Worm (Caenorhabditis elegans) whole organism, late embryonic: ENCODE measurements around the gene asp-4.

Source experiments
- ahr-1 ChIP-seq: sonication (generic microtip); optimal IDR thresholded peaks from 2 replicates; lab custom pipeline; 2016; ENCODE audit warnings: missing genetic modification characterization, missing compliant biosample characterization
- ama-1 ChIP-seq: fragments of 150-350 bp; optimal IDR thresholded peaks from 2 replicates; lab custom pipeline; 2014
- ceh-19 ChIP-seq: fragments of 200-800 bp; sonication (Bioruptor generic); optimal IDR thresholded peaks from 2 replicates; lab custom pipeline; 2018; ENCODE audit warnings: mild to moderate bottlenecking, missing genetic modification characterization, missing compliant biosample characterization
- ceh-30 ChIP-seq: fragments of 150-350 bp; optimal IDR thresholded peaks from 2 replicates; lab custom pipeline; 2014; ENCODE audit warnings: missing biosample characterization, missing genetic modification characterization
- fkh-10 ChIP-seq: fragments of 150-350 bp; optimal IDR thresholded peaks from 2 replicates; lab custom pipeline; 2014; ENCODE audit warnings: missing biosample characterization, missing genetic modification reagents, missing genetic modification characterization
- hlh-30 ChIP-seq: sonication (generic microtip); optimal IDR thresholded peaks from 2 replicates; lab custom pipeline; 2017; ENCODE audit warnings: antibody characterized with exemption, missing genetic modification characterization, missing compliant biosample characterization; ENCODE audit not compliant: insufficient read depth
- nfya-1 ChIP-seq: sonication (generic microtip); optimal IDR thresholded peaks from 2 replicates; lab custom pipeline; 2017; ENCODE audit warnings: missing genetic modification characterization, mild to moderate bottlenecking, missing compliant biosample characterization, antibody characterized with exemption, moderate library complexity
- nhr-11 ChIP-seq: fragments of 150-350 bp; optimal IDR thresholded peaks from 2 replicates; lab custom pipeline; 2014; ENCODE audit warnings: missing biosample characterization, missing genetic modification characterization
- rnt-1 ChIP-seq: sonication (generic microtip); optimal IDR thresholded peaks from 2 replicates; lab custom pipeline; 2016; ENCODE audit warnings: missing genetic modification characterization, missing compliant biosample characterization
- tbx-2 ChIP-seq: sonication (generic microtip); optimal IDR thresholded peaks from 2 replicates; lab custom pipeline; 2016; ENCODE audit warnings: missing genetic modification characterization, missing compliant biosample characterization
- unc-42 ChIP-seq: sonication (generic microtip); optimal IDR thresholded peaks from 2 replicates; lab custom pipeline; 2016; ENCODE audit warnings: missing genotype, missing genetic modification characterization, missing compliant biosample characterization
- unc-55 ChIP-seq: sonication (generic microtip); optimal IDR thresholded peaks from 2 replicates; lab custom pipeline; 2017; ENCODE audit warnings: missing biosample characterization, missing genetic modification reagents, missing genetic modification characterization
- zip-5 ChIP-seq: sonication (generic microtip); optimal IDR thresholded peaks from 2 replicates; lab custom pipeline; 2016; ENCODE audit warnings: missing genetic modification characterization, missing compliant biosample characterization
- ztf-16 ChIP-seq: sonication (generic microtip); optimal IDR thresholded peaks from 2 replicates; lab custom pipeline; 2017; ENCODE audit warnings: missing genetic modification characterization, missing compliant biosample characterization

ce11 chrX:13225111-13225905 is 4.0 kb upstream of the asp-4 start:
- TF ChIP-seq unc-55 (GFP tag; lab: Kevin White, UChicago), result no peak
- peak; percentile 23 for TF ChIP-seq ceh-19 (GFP tag; lab: Kevin White, UChicago)
- no peak for TF ChIP-seq rnt-1
- no peak for TF ChIP-seq ahr-1
- no peak for TF ChIP-seq ztf-16 (tag; lab: Kevin White, UChicago)
- no peak for TF ChIP-seq nfya-1 (tag; lab: Kevin White, UChicago)
- TF ChIP-seq nhr-11, result no peak
- TF ChIP-seq fkh-10 (GFP tag; lab: Kevin White, UChicago), result no peak
- TF ChIP-seq unc-42 (tag; lab: Kevin White, UChicago), result no peak
- TF ChIP-seq ama-1 (lab: Kevin White, UChicago), result no peak
- no peak for TF ChIP-seq zip-5
- TF ChIP-seq tbx-2 (tag; lab: Kevin White, UChicago), result no peak
- TF ChIP-seq ceh-30, result no peak
- peak; percentile 80 for TF ChIP-seq hlh-30 (tag; lab: Kevin White, UChicago)
